Fruit fly (Drosophila melanogaster) whole organism, embryonic: ENCODE results near the gene Rok.
A peak's percentile ranks its signal among the peaks of the same experiment; 100 is the strongest.

Source experiments
- Aef1 ChIP-seq: fragments of 200-800 bp; sonication (Bioruptor generic); IDR thresholded peaks from 3 replicates; pipeline ENCODE4 v1.3.6; 2022; ENCODE audit warnings: missing biosample characterization, missing genetic modification characterization
- Antp ChIP-seq: fragments of 200-800 bp; sonication (Bioruptor generic); optimal IDR thresholded peaks from 3 replicates; lab custom pipeline; 2016; ENCODE audit warnings: missing biosample characterization, missing genetic modification characterization
- CG10543 ChIP-seq: fragments of 200-800 bp; sonication (Bioruptor generic); optimal IDR thresholded peaks from 3 replicates; lab custom pipeline; 2017; ENCODE audit warnings: missing biosample characterization, mild to moderate bottlenecking, missing genetic modification characterization, moderate library complexity
- CG10979 ChIP-seq: fragments of 200-800 bp; sonication (Bioruptor generic); optimal IDR thresholded peaks from 2 replicates; lab custom pipeline; 2018; ENCODE audit warnings: missing biosample characterization, mild to moderate bottlenecking, missing genetic modification characterization, moderate library complexity
- CG13123 ChIP-seq: fragments of 200-800 bp; sonication (Bioruptor generic); optimal IDR thresholded peaks from 2 replicates; lab custom pipeline; 2016; ENCODE audit warnings: missing biosample characterization, missing genetic modification characterization
- CG13287 ChIP-seq: fragments of 200-800 bp; sonication (Bioruptor generic); IDR thresholded peaks from 2 replicates; pipeline ENCODE4 v1.3.6; 2022; ENCODE audit warnings: missing biosample characterization, missing genetic modification characterization; ENCODE audit not compliant: partially characterized antibody
- CG14014 ChIP-seq: fragments of 200-800 bp; sonication (Bioruptor generic); IDR thresholded peaks from 2 replicates; pipeline ENCODE4 v1.3.6; 2022; ENCODE audit warnings: missing biosample characterization, missing genetic modification characterization
- CG14441 ChIP-seq: fragments of 200-800 bp; sonication (Bioruptor generic); IDR thresholded peaks from 2 replicates; pipeline ENCODE4 v1.3.6; 2022; ENCODE audit warnings: missing biosample characterization, missing genetic modification characterization
- CG14667 ChIP-seq: fragments of 200-800 bp; sonication (Bioruptor generic); IDR thresholded peaks from 2 replicates; pipeline ENCODE4 v1.3.6; 2022; ENCODE audit warnings: missing biosample characterization, missing genetic modification characterization
- CG17186 ChIP-seq: fragments of 200-800 bp; sonication (Bioruptor generic); optimal IDR thresholded peaks from 3 replicates; lab custom pipeline; 2017; ENCODE audit warnings: missing biosample characterization, missing genetic modification reagents, missing genetic modification characterization
- CG17359 ChIP-seq: fragments of 200-800 bp; sonication (Bioruptor generic); optimal IDR thresholded peaks from 3 replicates; lab custom pipeline; 2018; ENCODE audit warnings: missing biosample characterization, mild to moderate bottlenecking, missing genetic modification characterization, moderate library complexity
- CG17361 ChIP-seq: fragments of 200-800 bp; sonication (Bioruptor generic); IDR thresholded peaks from 3 replicates; pipeline ENCODE4 v1.3.6; 2022; ENCODE audit warnings: missing biosample characterization, missing genetic modification characterization
- CG2116 ChIP-seq: fragments of 200-800 bp; sonication (Bioruptor generic); optimal IDR thresholded peaks from 3 replicates; lab custom pipeline; 2018; ENCODE audit warnings: missing biosample characterization, mild to moderate bottlenecking, missing genetic modification characterization
- CG2712 ChIP-seq: fragments of 200-800 bp; optimal IDR thresholded peaks from 3 replicates; lab custom pipeline; 2019; ENCODE audit warnings: missing biosample characterization, mild to moderate bottlenecking, missing genetic modification characterization, moderate library complexity
- CG2889 ChIP-seq: fragments of 200-800 bp; sonication (Bioruptor generic); IDR thresholded peaks from 3 replicates; pipeline ENCODE4 v1.3.6; 2022; ENCODE audit warnings: missing biosample characterization, missing genetic modification characterization
- CG3065 ChIP-seq: fragments of 200-800 bp; sonication (Bioruptor generic); optimal IDR thresholded peaks from 2 replicates; lab custom pipeline; 2016; ENCODE audit warnings: missing biosample characterization, missing genetic modification characterization
- CG4820 ChIP-seq: fragments of 200-800 bp; sonication (Bioruptor generic); optimal IDR thresholded peaks from 3 replicates; lab custom pipeline; 2016; ENCODE audit warnings: missing biosample characterization, missing genetic modification characterization
- CG5180 ChIP-seq: fragments of 200-800 bp; sonication (Bioruptor generic); optimal IDR thresholded peaks from 3 replicates; lab custom pipeline; 2017; ENCODE audit warnings: missing biosample characterization, missing genetic modification characterization, mild to moderate bottlenecking, moderate library complexity, missing genetic modification reagents
- CG7963 ChIP-seq: fragments of 200-800 bp; sonication (Bioruptor generic); IDR thresholded peaks from 3 replicates; pipeline ENCODE4 v1.3.6; 2022; ENCODE audit warnings: missing biosample characterization, missing genetic modification characterization; ENCODE audit not compliant: partially characterized antibody
- CTCF ChIP-seq: fragments of 200-800 bp; sonication (Bioruptor generic); optimal IDR thresholded peaks from 2 replicates; lab custom pipeline; 2017; ENCODE audit warnings: missing biosample characterization, mild to moderate bottlenecking, missing genetic modification characterization, moderate library complexity
- D19A ChIP-seq: fragments of 200-800 bp; optimal IDR thresholded peaks from 3 replicates; lab custom pipeline; 2019; ENCODE audit warnings: missing biosample characterization, mild to moderate bottlenecking, missing genetic modification characterization, moderate library complexity
- Dad ChIP-seq: fragments of 200-800 bp; sonication (Bioruptor generic); optimal IDR thresholded peaks from 3 replicates; lab custom pipeline; 2016; ENCODE audit warnings: missing biosample characterization, missing genetic modification characterization
- Doc2 ChIP-seq: fragments of 200-800 bp; sonication (Bioruptor generic); IDR thresholded peaks from 2 replicates; pipeline ENCODE4 v1.3.6; 2022; ENCODE audit warnings: missing biosample characterization, missing genetic modification characterization
- E2f2 ChIP-seq: fragments of 200-800 bp; sonication (Bioruptor generic); IDR thresholded peaks from 2 replicates; pipeline ENCODE4 v1.3.6; 2022; ENCODE audit warnings: missing biosample characterization, missing genetic modification characterization
- Ets97D ChIP-seq: fragments of 200-800 bp; sonication (Bioruptor generic); optimal IDR thresholded peaks from 3 replicates; lab custom pipeline; 2016; ENCODE audit warnings: missing biosample characterization, missing genetic modification characterization
- Gug ChIP-seq: fragments of 200-800 bp; sonication (Bioruptor generic); IDR thresholded peaks from 4 replicates; pipeline ENCODE4 v1.3.6; 2022; ENCODE audit warnings: missing biosample characterization, missing genetic modification characterization
- HHEX ChIP-seq: fragments of 200-800 bp; sonication (Bioruptor generic); optimal IDR thresholded peaks from 3 replicates; lab custom pipeline; 2017; ENCODE audit warnings: missing biosample characterization, mild to moderate bottlenecking, missing genetic modification characterization, missing genetic modification reagents
- Hr78 ChIP-seq, 2 experiments: fragments of 200-800 bp in 1 of 2; fragments of >200 bp in 1 of 2; sonication (Bioruptor generic) in 1 of 2; optimal IDR thresholded peaks; 2 replicates each; lab custom pipeline; 2017 to 2019; ENCODE audit warnings: missing biosample characterization in 2 of 2, missing genetic modification characterization in 2 of 2, mild to moderate bottlenecking in 1 of 2, moderate library complexity in 1 of 2
- Meics ChIP-seq: fragments of 200-800 bp; sonication (Bioruptor generic); optimal IDR thresholded peaks from 2 replicates; lab custom pipeline; 2017; ENCODE audit warnings: missing biosample characterization, mild to moderate bottlenecking, missing genetic modification characterization
- Myb ChIP-seq: fragments of 200-800 bp; sonication (Bioruptor generic); optimal IDR thresholded peaks from 2 replicates; lab custom pipeline; 2016; ENCODE audit warnings: missing biosample characterization, missing genetic modification characterization
- Neu2 ChIP-seq: fragments of 200-800 bp; sonication (Bioruptor generic); optimal IDR thresholded peaks from 3 replicates; lab custom pipeline; 2016; ENCODE audit warnings: missing biosample characterization, missing genetic modification characterization, borderline replicate concordance
- Rx ChIP-seq: fragments of 200-800 bp; sonication (Bioruptor generic); IDR thresholded peaks from 2 replicates; pipeline ENCODE4 v1.3.6; 2022; ENCODE audit warnings: missing biosample characterization, missing genetic modification characterization
- Sox102F ChIP-seq: fragments of 200-800 bp; sonication (Bioruptor generic); optimal IDR thresholded peaks from 2 replicates; lab custom pipeline; 2018; ENCODE audit warnings: missing biosample characterization, mild to moderate bottlenecking, missing genetic modification characterization, moderate library complexity
- TFAM ChIP-seq: fragments of 200-800 bp; sonication (Bioruptor generic); optimal IDR thresholded peaks from 2 replicates; lab custom pipeline; 2017; ENCODE audit warnings: missing biosample characterization, missing genetic modification characterization, inconsistent platforms
- ab ChIP-seq: fragments of 200-800 bp; sonication (Bioruptor generic); optimal IDR thresholded peaks from 2 replicates; lab custom pipeline; 2016; ENCODE audit warnings: missing biosample characterization, missing genetic modification characterization
- bcd ChIP-seq: fragments of 200-800 bp; sonication (Bioruptor generic); optimal IDR thresholded peaks from 2 replicates; lab custom pipeline; 2017; ENCODE audit warnings: missing biosample characterization, mild to moderate bottlenecking, missing genetic modification characterization
- bsh ChIP-seq, 2 experiments: fragments of 200-800 bp; sonication (Bioruptor generic); optimal IDR thresholded peaks; 2 replicates each; lab custom pipeline; 2017 to 2018; ENCODE audit warnings: mild to moderate bottlenecking in 2 of 2, missing biosample characterization in 2 of 2, missing genetic modification characterization in 2 of 2, moderate library complexity in 1 of 2
- caup ChIP-seq: fragments of 200-800 bp; sonication (Bioruptor generic); optimal IDR thresholded peaks from 3 replicates; lab custom pipeline; 2017; ENCODE audit warnings: missing biosample characterization, mild to moderate bottlenecking, missing genetic modification characterization, moderate library complexity; ENCODE audit not compliant: severe bottlenecking
- crp ChIP-seq, 2 experiments: fragments of 200-800 bp; sonication (Bioruptor generic); optimal IDR thresholded peaks; 2 replicates in 1 of 2; 3 replicates in 1 of 2; lab custom pipeline; 2017; ENCODE audit warnings: missing biosample characterization in 2 of 2, missing genetic modification characterization in 2 of 2, mild to moderate bottlenecking in 1 of 2, moderate library complexity in 1 of 2
- dati ChIP-seq: fragments of 200-800 bp; sonication (Bioruptor generic); IDR thresholded peaks from 2 replicates; pipeline ENCODE4 v1.3.6; 2022; ENCODE audit warnings: missing biosample characterization, missing genetic modification characterization
- hb ChIP-seq: fragments of 200-800 bp; sonication (Bioruptor generic); IDR thresholded peaks from 3 replicates; pipeline ENCODE4 v1.3.6; 2022; ENCODE audit warnings: missing biosample characterization, missing genetic modification characterization; ENCODE audit not compliant: partially characterized antibody
- hth ChIP-seq: fragments of >200 bp; optimal IDR thresholded peaks from 2 replicates; lab custom pipeline; 2017; ENCODE audit warnings: inconsistent platforms
- otp ChIP-seq: fragments of 200-800 bp; sonication (Bioruptor generic); IDR thresholded peaks from 3 replicates; pipeline ENCODE4, ENCODE4 v1.3.6; 2022; ENCODE audit warnings: missing biosample characterization, missing genetic modification characterization
- phol ChIP-seq: fragments of 200-800 bp; sonication (Bioruptor generic); optimal IDR thresholded peaks from 3 replicates; lab custom pipeline; 2018; ENCODE audit warnings: missing biosample characterization, mild to moderate bottlenecking, missing genetic modification characterization, moderate library complexity
- rib ChIP-seq: fragments of 200-800 bp; sonication (Bioruptor generic); IDR thresholded peaks from 2 replicates; pipeline ENCODE4 v1.3.6; 2022; ENCODE audit warnings: missing biosample characterization, missing genetic modification characterization
- sens ChIP-seq: fragments of 200-800 bp; sonication (Bioruptor generic); peaks from one replicate; lab custom pipeline; 2016; ENCODE audit warnings: missing biosample characterization, missing genetic modification characterization
- stwl ChIP-seq: fragments of 200-800 bp; sonication (Bioruptor generic); optimal IDR thresholded peaks from 3 replicates; lab custom pipeline; 2018; ENCODE audit warnings: missing biosample characterization, mild to moderate bottlenecking, missing genetic modification characterization, moderate library complexity
- unc-4 ChIP-seq: fragments of 200-800 bp; sonication (Bioruptor generic); IDR thresholded peaks from 2 replicates; pipeline ENCODE4 v1.3.6; 2022; ENCODE audit warnings: missing biosample characterization, missing genetic modification characterization; ENCODE audit not compliant: partially characterized antibody
- wek ChIP-seq: fragments of 200-800 bp; sonication (Bioruptor generic); optimal IDR thresholded peaks from 3 replicates; lab custom pipeline; 2018; ENCODE audit warnings: missing biosample characterization, mild to moderate bottlenecking, missing genetic modification characterization, moderate library complexity
- zen2 ChIP-seq: fragments of 200-800 bp; sonication (Bioruptor generic); IDR thresholded peaks from 3 replicates; pipeline ENCODE4 v1.3.6; 2022; ENCODE audit warnings: missing biosample characterization, missing genetic modification characterization; ENCODE audit not compliant: partially characterized antibody

Gene Rok

dm6 chrX:16587021-16587667, 50.1 kb downstream of the Rok start, which contains the start of gene CanA-14F (continued):
- TF ChIP-seq Dad (GFP tag; lab: Kevin White, UChicago) (no peak), bsh (GFP tag; optimal IDR thresholded peaks at IDR 0.05; lab: Kevin White, UChicago) (no peak), bcd (GFP tag; lab: Kevin White, UChicago) (no peak), CG17361 (GFP tag; lab: Robert Waterston, UW) (0 out of 3 replicates have a peak, but pooled peaks have one; percentile 38), E2f2 (GFP tag; lab: Robert Waterston, UW) (peak; percentile 20; the same call in 1 of the 2 replicates), dati (GFP tag; lab: Robert Waterston, UW) (no peak), unc-4 (peak; percentile 52; the same call in 1 of the 2 replicates), caup (GFP tag; lab: Kevin White, UChicago) (no peak), TFAM (no peak), Neu2 (no peak), wek (GFP tag; lab: Kevin White, UChicago) (no peak), Aef1 (GFP tag; lab: Robert Waterston, UW) (no peak), hth (lab: Kevin White, UChicago) (no peak), phol (peak; percentile 5), CG13287 (peak; percentile 58), CG14667 (GFP tag; lab: Robert Waterston, UW) (no peak), Doc2 (GFP tag; lab: Robert Waterston, UW) (no peak), CG13123 (GFP tag; lab: Kevin White, UChicago) (no peak), HHEX (GFP tag; lab: Kevin White, UChicago) (no peak), sens (GFP tag; lab: Kevin White, UChicago) (peak; percentile 27), rib (GFP tag; lab: Robert Waterston, UW) (no peak), CG2712 (tag; lab: Kevin White, UChicago) (no peak), crp (GFP tag; optimal IDR thresholded peaks at IDR 0.05; lab: Kevin White, UChicago) (no peak), CG5180 (no peak), CG10979 (tag; lab: Kevin White, UChicago) (no peak), Ets97D (peak; percentile 9), CG17186 (no peak), Gug (no peak), Meics (GFP tag; lab: Kevin White, UChicago) (no peak), CG2116 (GFP tag; lab: Kevin White, UChicago) (peak; percentile 41), CG7963 (GFP tag; lab: Robert Waterston, UW) (0 out of 3 replicates have a peak, but pooled peaks have one; percentile 25), Hr78 (GFP tag; optimal IDR thresholded peaks at IDR 0.05; lab: Kevin White, UChicago) (no peak), Sox102F (GFP tag; lab: Kevin White, UChicago) (no peak), CG2889 (GFP tag; lab: Robert Waterston, UW) (no peak), CG4820 (GFP tag; lab: Kevin White, UChicago) (no peak), D19A (no peak), CG10543 (GFP tag; lab: Kevin White, UChicago) (no peak), CG14441 (GFP tag; lab: Robert Waterston, UW) (no peak), Myb (peak; percentile 66), CG14014 (GFP tag; lab: Robert Waterston, UW) (no peak), ab (no peak), stwl (tag; lab: Kevin White, UChicago) (peak; percentile 67), CG17359 (tag; lab: Kevin White, UChicago) (no peak), Antp (GFP tag; lab: Kevin White, UChicago) (no peak), otp (GFP tag; lab: Robert Waterston, UW) (no peak), CG3065 (no peak), CTCF (GFP tag; lab: Kevin White, UChicago) (peak; percentile 19), Rx (GFP tag; lab: Robert Waterston, UW) (no peak), hb (GFP tag; lab: Robert Waterston, UW) (peak; percentile 73; the same call in 2 of the 3 replicates), zen2 (GFP tag; lab: Robert Waterston, UW) (peak; percentile 57; the same call in 2 of the 3 replicates)
